Fruit fly (Drosophila melanogaster) Kc167 (cell line): Measurements from ENCODE around the gene CG14913.

Experiments used
- h ChIP-seq: fragments of >200 bp; optimal IDR thresholded peaks from 3 replicates; lab custom pipeline; 2018; ENCODE audit warnings: missing external identifiers
- psq ChIP-seq: fragments of >200 bp; optimal IDR thresholded peaks from 2 replicates; lab custom pipeline; 2017; ENCODE audit warnings: missing external identifiers
- ttk ChIP-seq: sonication (Bioruptor generic); optimal IDR thresholded peaks from 2 replicates; lab custom pipeline; 2017; ENCODE audit warnings: missing external identifiers

DNA sequence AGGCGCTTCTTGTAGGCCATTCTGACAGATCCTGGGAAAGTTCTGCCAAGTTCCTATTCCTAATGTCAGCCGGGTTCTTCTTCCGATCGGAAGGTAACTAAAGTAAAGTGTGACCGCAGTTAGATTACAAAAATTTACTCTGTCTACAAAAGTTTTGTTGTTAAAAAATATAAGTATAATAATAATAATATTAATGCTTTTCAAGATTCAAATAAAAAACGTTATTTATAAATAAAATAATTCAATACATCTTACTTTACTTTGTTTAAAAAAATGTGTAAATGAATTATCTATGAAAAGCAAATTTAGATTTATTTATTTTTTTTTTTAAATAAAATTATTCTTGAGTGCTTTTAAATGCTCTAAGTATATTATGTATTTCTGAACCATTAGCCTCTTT, 41.6 kb upstream of the CG14913 start, which contains the start of gene abo:
- TF ChIP-seq h (lab: Kevin White, UChicago) (no peak), psq (lab: Kevin White, UChicago) (no peak), ttk (lab: Kevin White, UChicago) (no peak)
